Fruit fly (Drosophila melanogaster) whole organism: Measurements from ENCODE around the gene cav.
A peak's percentile ranks its signal among the peaks of the same experiment; 100 is the strongest.

Experiments
- CG8478 ChIP-seq: fragments of >200 bp; optimal IDR thresholded peaks from 2 replicates; lab custom pipeline; 2018; ENCODE audit warnings: inconsistent platforms
- Dll ChIP-seq: fragments of >200 bp; optimal IDR thresholded peaks from 2 replicates; lab custom pipeline; 2017
- EcR ChIP-seq, 2 experiments: fragments of >200 bp; optimal IDR thresholded peaks; 2 replicates each; lab custom pipeline; 2017; ENCODE audit warnings: missing biosample characterization in 2 of 2, missing genetic modification characterization in 2 of 2, missing genetic modification reagents in 2 of 2
- pan ChIP-seq: fragments of >200 bp; optimal IDR thresholded peaks from 2 replicates; lab custom pipeline; 2017
- psq ChIP-seq: fragments of >200 bp; optimal IDR thresholded peaks from 2 replicates; lab custom pipeline; 2017
- usp ChIP-seq: fragments of >200 bp; optimal IDR thresholded peaks from 2 replicates; lab custom pipeline; 2017; ENCODE audit warnings: missing biosample characterization, missing genetic modification characterization, mixed read lengths

cav gene

dm6 chr3R:24233366-24234161 is 12.7 kb downstream of the cav start:
- TF ChIP-seq EcR (GFP tag; optimal IDR thresholded peaks at IDR 0.05; lab: Kevin White, UChicago) (no peak), CG8478 (lab: Kevin White, UChicago) (peak; percentile 19)

- TF ChIP-seq CG8478 (lab: Kevin White, UChicago) = no peak
- TF ChIP-seq pan = no peak
- TF ChIP-seq usp = no peak
- no peak for TF ChIP-seq psq (lab: Kevin White, UChicago)
- no peak for TF ChIP-seq Dll
- TF ChIP-seq EcR (GFP tag; optimal IDR thresholded peaks at IDR 0.05; lab: Kevin White, UChicago) = no peak
These were observed 13.2 kb downstream of the cav start for dm6 chr3R:24234162-24234529.

- TF ChIP-seq pan = no peak
- no peak for TF ChIP-seq usp
- TF ChIP-seq psq (lab: Kevin White, UChicago) = no peak
- no peak for TF ChIP-seq EcR (GFP tag; optimal IDR thresholded peaks at IDR 0.05; lab: Kevin White, UChicago)
- TF ChIP-seq CG8478 (lab: Kevin White, UChicago) = no peak
- TF ChIP-seq Dll = no peak
These were observed 13.8 kb downstream of the cav start for dm6 chr3R:24234721-24235120.

dm6 chr3R:24252494-24252893 is 31.6 kb downstream of the cav start, which contains the start of gene beta-PheRS:
TSS of gene beta-PheRS (minus strand) at chr3R:24252679.
- no peak for TF ChIP-seq EcR (GFP tag; optimal IDR thresholded peaks at IDR 0.05; lab: Kevin White, UChicago)
- no peak for TF ChIP-seq CG8478 (lab: Kevin White, UChicago)
- TF ChIP-seq psq (lab: Kevin White, UChicago) = no peak
- TF ChIP-seq pan = no peak
- TF ChIP-seq Dll = no peak
- TF ChIP-seq usp = no peak

dm6 chr3R:24258333-24258732 is 37.4 kb downstream of the cav start:
- TF ChIP-seq CG8478 (lab: Kevin White, UChicago) (no peak), EcR (GFP tag; optimal IDR thresholded peaks at IDR 0.05; lab: Kevin White, UChicago) (no peak), psq (lab: Kevin White, UChicago) (no peak), pan (no peak), Dll (no peak), usp (no peak)

- TF ChIP-seq Dll (peak; percentile 81), psq (lab: Kevin White, UChicago) (no peak)
These were observed 38.6 kb downstream of the cav start for dm6 chr3R:24259278-24260040.

- TF ChIP-seq Dll = no peak
- TF ChIP-seq CG8478 (lab: Kevin White, UChicago) = no peak
These were observed 39.1 kb downstream of the cav start for dm6 chr3R:24260041-24260379.

- TF ChIP-seq usp (no peak), pan (no peak), psq (lab: Kevin White, UChicago) (no peak), EcR (GFP tag; optimal IDR thresholded peaks at IDR 0.05; lab: Kevin White, UChicago) (no peak), CG8478 (lab: Kevin White, UChicago) (no peak), Dll (no peak)
These were observed 39.5 kb downstream of the cav start for dm6 chr3R:24260411-24260810.

- TF ChIP-seq Dll (no peak), usp (no peak), CG8478 (lab: Kevin White, UChicago) (no peak), psq (lab: Kevin White, UChicago) (no peak), pan (no peak), EcR (GFP tag; optimal IDR thresholded peaks at IDR 0.05; lab: Kevin White, UChicago) (no peak)
These were observed 40.6 kb downstream of the cav start for dm6 chr3R:24261380-24262021.

- TF ChIP-seq pan (no peak), EcR (GFP tag; optimal IDR thresholded peaks at IDR 0.05; lab: Kevin White, UChicago) (no peak), psq (lab: Kevin White, UChicago) (no peak)
These were observed 42.0 kb downstream of the cav start for dm6 chr3R:24262923-24263322.

dm6 chr3R:24263588-24264413 is 42.9 kb downstream of the cav start:
- no peak for TF ChIP-seq CG8478 (lab: Kevin White, UChicago)
- TF ChIP-seq Dll = no peak
- no peak for TF ChIP-seq psq (lab: Kevin White, UChicago)
- TF ChIP-seq pan = no peak
- no peak for TF ChIP-seq EcR (GFP tag; optimal IDR thresholded peaks at IDR 0.05; lab: Kevin White, UChicago)
